Worm (Caenorhabditis elegans): Measurements from ENCODE around the gene C41H7.2.

ce11 chrII:3050703-3051102 is 36.1 kb downstream of the C41H7.2 start, which contains the start of gene sri-31:
- TF ChIP-seq unc-130 (GFP tag; optimal IDR thresholded peaks at IDR 0.05) = no peak
- TF ChIP-seq F26F4.8 (GFP tag; conservative IDR thresholded peaks at IDR 0.05) = no peak
- no peak for TF ChIP-seq nhr-76 (tag; optimal IDR thresholded peaks at IDR 0.05)
- TF ChIP-seq dpl-1 (GFP tag; optimal IDR thresholded peaks at IDR 0.05) = no peak
- no peak for TF ChIP-seq pha-4 (GFP tag; IDR thresholded peaks at IDR 0.05)
- no peak for TF ChIP-seq pha-4 (tag; optimal IDR thresholded peaks at IDR 0.05)

All from whole organism, L4 larva.